Worm (Caenorhabditis elegans): ENCODE measurements around the gene F47B10.5.

F47B10.5 gene

DNA sequence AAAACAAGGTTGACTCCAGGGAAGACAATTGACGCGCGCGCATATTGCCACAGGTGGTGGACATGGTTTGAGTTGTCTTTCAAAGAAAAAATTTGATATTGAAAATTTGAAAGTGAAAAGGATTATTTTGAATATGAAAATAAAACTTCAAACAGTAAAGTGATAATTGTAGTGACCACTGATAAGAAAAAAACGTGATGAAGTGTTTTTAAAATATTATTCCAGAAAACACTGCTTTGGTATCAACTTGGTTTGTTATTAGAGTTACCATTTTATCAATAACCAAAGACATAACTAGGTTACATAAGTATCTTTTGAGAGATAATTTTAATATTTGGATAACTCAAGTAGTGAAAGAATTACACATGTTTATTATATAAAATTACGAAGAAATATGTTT is 25.8 kb upstream of the F47B10.5 start (continued):
- TF ChIP-seq dve-1 (tag; optimal IDR thresholded peaks at IDR 0.05; ENCODE audit: insufficient read depth) (peak; percentile 72), nhr-28 (tag; optimal IDR thresholded peaks at IDR 0.05) (peak; percentile 45), mdt-29 (GFP tag; IDR thresholded peaks at IDR 0.05) (no peak), T20F7.1 (GFP tag; optimal IDR thresholded peaks at IDR 0.05) (no peak), F10B5.3 (tag; optimal IDR thresholded peaks at IDR 0.05) (no peak), duxl-1 (tag; optimal IDR thresholded peaks at IDR 0.05; ENCODE audit: poor library complexity) (no peak), ceh-20 (GFP tag; IDR thresholded peaks at IDR 0.05) (no peak), dpl-1 (GFP tag; optimal IDR thresholded peaks at IDR 0.05) (no peak)

DNA sequence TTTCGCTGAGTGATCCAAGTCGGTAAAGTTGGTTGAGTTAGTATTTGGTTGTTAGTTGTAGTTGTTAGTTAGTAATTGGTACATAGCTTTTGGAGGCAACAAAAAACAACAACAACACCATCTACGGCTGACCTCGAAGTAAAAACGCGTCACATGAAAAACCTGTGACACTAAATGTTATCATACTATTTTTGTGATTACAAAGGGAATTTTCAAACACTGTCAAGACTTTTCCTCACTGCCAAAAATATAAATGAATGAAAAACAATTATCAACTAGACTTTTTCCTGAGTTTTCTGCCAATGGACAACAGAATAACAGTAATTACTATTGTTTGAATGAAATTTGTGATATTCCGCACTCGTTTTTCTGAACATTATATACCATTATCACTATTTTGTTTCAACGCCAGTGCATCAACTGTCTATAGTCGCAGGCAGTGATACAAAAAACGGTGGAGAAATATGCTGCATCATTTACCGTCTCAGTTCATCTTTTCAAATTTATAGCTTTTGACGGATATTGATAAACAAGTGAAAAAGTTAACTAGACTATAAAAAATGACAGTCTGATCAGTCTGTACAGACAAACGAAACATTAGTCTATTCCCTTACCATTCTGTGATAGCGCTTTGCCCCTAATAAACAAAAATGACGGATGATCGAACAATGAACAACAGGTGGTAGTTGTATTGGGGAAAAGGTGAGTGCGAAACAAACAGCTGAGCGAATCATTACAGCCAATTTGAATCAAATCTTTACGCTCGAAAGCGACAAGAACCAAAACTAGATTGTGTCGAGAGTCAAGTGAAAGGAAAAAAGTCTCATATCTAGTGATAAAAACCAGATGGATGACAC is 24.3 kb upstream of the F47B10.5 start:
- peak; percentile 23 for TF ChIP-seq nhr-48 (tag; optimal IDR thresholded peaks at IDR 0.05)
- no peak for TF ChIP-seq daf-16 (GFP tag; optimal IDR thresholded peaks at IDR 0.05)
- peak; percentile 80 for TF ChIP-seq daf-16 (tag; optimal IDR thresholded peaks at IDR 0.05)
- peak in 1 of 2 experiments; percentile 93 for TF ChIP-seq unc-62 (GFP tag; optimal IDR thresholded peaks at IDR 0.05 in 1 of 2)
- TF ChIP-seq unc-62 (tag; optimal IDR thresholded peaks at IDR 0.05) = no peak
- TF ChIP-seq php-3 (GFP tag; IDR thresholded peaks at IDR 0.05) = 0 out of 2 replicates have a peak, but pooled peaks have one; percentile 18
- no peak for TF ChIP-seq nhr-25 (tag; optimal IDR thresholded peaks at IDR 0.05; ENCODE audit: borderline replicate concordance, insufficient read depth)
- no peak for TF ChIP-seq Y105C5A.15 (GFP tag; IDR thresholded peaks at IDR 0.05)
- TF ChIP-seq hlh-30 (tag; optimal IDR thresholded peaks at IDR 0.05; ENCODE audit: insufficient read depth) = peak; percentile 50
- TF ChIP-seq pqm-1 (tag; optimal IDR thresholded peaks at IDR 0.05) = peak; percentile 49
- TF ChIP-seq ceh-20 (GFP tag; IDR thresholded peaks at IDR 0.05) = no peak
- TF ChIP-seq hlh-11 (tag; optimal IDR thresholded peaks at IDR 0.05) = peak; percentile 57
- TF ChIP-seq dve-1 (tag; optimal IDR thresholded peaks at IDR 0.05; ENCODE audit: insufficient read depth) = peak; percentile 30

DNA sequence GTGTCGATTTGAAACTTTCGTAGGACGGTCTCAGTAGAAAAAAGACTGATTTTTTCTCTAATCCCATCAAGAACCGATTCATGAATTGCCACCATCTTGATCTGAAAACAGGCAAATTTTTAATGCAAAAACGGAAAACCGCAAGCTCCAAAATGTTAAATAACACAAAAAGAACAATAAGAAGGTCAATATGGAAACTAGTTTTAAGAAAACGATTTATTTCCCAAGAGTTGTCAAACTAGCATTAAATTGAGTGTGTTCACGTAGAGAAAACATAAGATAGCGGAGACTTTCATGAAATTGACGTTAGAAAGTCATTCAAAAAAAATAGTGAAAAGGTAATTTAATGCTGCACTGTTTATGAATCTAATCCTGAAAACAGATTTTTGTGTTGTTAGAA is 23.6 kb upstream of the F47B10.5 start, which contains the start of gene F47B10.9:
TSS of gene F47B10.9 (minus strand) at position 101 of the 400 bp plus-strand sequence.
- TF ChIP-seq snpc-4 (tag; optimal IDR thresholded peaks at IDR 0.05) = no peak
- TF ChIP-seq duxl-1 (tag; optimal IDR thresholded peaks at IDR 0.05; ENCODE audit: poor library complexity) = no peak
- TF ChIP-seq Y105C5A.15 (GFP tag; IDR thresholded peaks at IDR 0.05) = no peak
- TF ChIP-seq T26A8.4 (GFP tag; IDR thresholded peaks at IDR 0.05) = no peak
- no peak for TF ChIP-seq F10B5.3 (tag; optimal IDR thresholded peaks at IDR 0.05)
- TF ChIP-seq pqm-1 (tag; optimal IDR thresholded peaks at IDR 0.05) = no peak
- TF ChIP-seq spr-3 (GFP tag; optimal IDR thresholded peaks at IDR 0.05) = no peak
- no peak for TF ChIP-seq fkh-10 (GFP tag; optimal IDR thresholded peaks at IDR 0.05)
- no peak for TF ChIP-seq sdz-12 (GFP tag; optimal IDR thresholded peaks at IDR 0.05)
- TF ChIP-seq zfp-2 (tag; optimal IDR thresholded peaks at IDR 0.05) = no peak
- TF ChIP-seq egl-27 (tag; optimal IDR thresholded peaks at IDR 0.05) = no peak

DNA sequence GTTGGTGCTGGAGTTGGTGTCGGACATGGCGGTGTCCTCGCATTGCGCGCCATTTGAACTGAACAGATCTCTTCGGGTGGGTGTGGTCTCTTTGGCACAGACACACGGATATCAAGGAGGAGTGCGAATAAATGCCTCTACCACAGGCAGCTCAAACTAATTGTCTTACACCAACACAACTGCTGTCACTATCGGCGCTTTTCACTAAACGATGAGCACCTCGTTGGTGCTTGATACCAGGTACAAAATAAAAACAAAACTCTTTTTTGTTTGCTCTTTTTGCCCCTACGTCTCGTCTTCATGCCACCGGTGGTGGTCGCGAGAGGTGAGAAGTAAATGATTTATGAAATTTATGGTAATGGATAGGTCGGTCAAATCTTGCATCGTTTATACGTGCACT is 20.4 kb upstream of the F47B10.5 start, which contains the start of gene F47B10.8:
TSS of gene F47B10.8 (minus strand) at position 101 of the 400 bp plus-strand sequence.
- TF ChIP-seq aha-1 (tag) = peak; percentile 8
- TF ChIP-seq lin-1 (GFP tag; IDR thresholded peaks at IDR 0.05) = no peak
- no peak for TF ChIP-seq unc-130 (GFP tag; optimal IDR thresholded peaks at IDR 0.05)
- TF ChIP-seq daf-16 (GFP tag; optimal IDR thresholded peaks at IDR 0.05) = peak in 1 of 2 experiments; percentile 4
- TF ChIP-seq daf-16 (tag; optimal IDR thresholded peaks at IDR 0.05) = no peak
- no peak for TF ChIP-seq daf-12 (tag; optimal IDR thresholded peaks at IDR 0.05)

DNA sequence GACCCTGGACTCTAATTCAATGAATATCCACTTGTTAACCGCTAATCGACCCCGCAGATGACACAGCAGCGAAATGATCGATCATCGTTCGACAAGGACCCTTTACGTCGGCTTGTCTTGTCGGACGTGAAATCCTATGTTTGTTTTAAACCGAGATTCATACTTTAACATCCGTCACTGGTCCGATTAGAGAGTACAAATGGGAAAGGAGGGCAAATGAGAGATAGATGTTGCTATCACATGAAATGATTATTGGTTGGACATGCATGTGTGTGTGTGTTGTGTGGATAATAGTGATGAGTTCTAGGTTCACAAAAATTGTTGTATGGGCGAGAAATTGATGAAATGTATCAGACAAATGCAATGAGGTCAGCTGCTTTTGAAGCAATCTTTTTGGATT is 19.3 kb upstream of the F47B10.5 start:
- TF ChIP-seq set-16 (GFP tag; IDR thresholded peaks at IDR 0.05) (no peak), nhr-10 (tag; optimal IDR thresholded peaks at IDR 0.05) (no peak), nhr-11 (tag; optimal IDR thresholded peaks at IDR 0.05) (peak; percentile 34), unc-62 (GFP tag; optimal IDR thresholded peaks at IDR 0.05 in 1 of 2) (peak in 1 of 2 experiments; percentile 96), unc-62 (tag; optimal IDR thresholded peaks at IDR 0.05) (no peak), hlh-11 (tag; optimal IDR thresholded peaks at IDR 0.05) (peak; percentile 2)

Measured in whole organism, L4 larva.